Worm (Caenorhabditis elegans) whole organism, L2 larva: ENCODE data around the gene chil-10.

ENCODE experiments used
- C34F6.9 ChIP-seq: fragments of 150-350 bp; optimal IDR thresholded peaks from 2 replicates; lab custom pipeline; 2014; ENCODE audit warnings: missing biosample characterization, missing genetic modification characterization
- F13H6.1 ChIP-seq: sonication (generic microtip); optimal IDR thresholded peaks from 2 replicates; lab custom pipeline; 2016; ENCODE audit warnings: missing genetic modification characterization, missing compliant biosample characterization
- R02D3.7 ChIP-seq: fragments of 150-350 bp; optimal IDR thresholded peaks from 2 replicates; lab custom pipeline; 2014; ENCODE audit warnings: missing biosample characterization, missing genetic modification characterization
- Y55F3AM.14 ChIP-seq: fragments of 200-800 bp; sonication (Bioruptor generic); optimal IDR thresholded peaks from 2 replicates; lab custom pipeline; 2018; ENCODE audit warnings: mild to moderate bottlenecking, missing genetic modification characterization, missing compliant biosample characterization
- ZK546.5 ChIP-seq: sonication (generic microtip); optimal IDR thresholded peaks from 2 replicates; lab custom pipeline; 2017; ENCODE audit warnings: missing biosample characterization, missing genetic modification characterization
- alr-1 ChIP-seq: fragments of 150-350 bp; optimal IDR thresholded peaks from 2 replicates; lab custom pipeline; 2014; ENCODE audit warnings: missing biosample characterization, missing genetic modification characterization
- aly-2 ChIP-seq: fragments of 150-350 bp; optimal IDR thresholded peaks from 2 replicates; lab custom pipeline; 2014; ENCODE audit warnings: missing biosample characterization, missing genetic modification characterization
- ama-1 ChIP-seq: fragments of 150-350 bp; optimal IDR thresholded peaks from 2 replicates; lab custom pipeline; 2018; ENCODE audit warnings: inconsistent platforms
- blmp-1 ChIP-seq: sonication (generic microtip); optimal IDR thresholded peaks from 2 replicates; lab custom pipeline; 2017; ENCODE audit warnings: missing genetic modification characterization, mild to moderate bottlenecking, missing compliant biosample characterization, antibody characterized with exemption, moderate library complexity; ENCODE audit not compliant: insufficient read depth
- ceh-16 ChIP-seq: fragments of 150-350 bp; optimal IDR thresholded peaks from 2 replicates; lab custom pipeline; 2014; ENCODE audit warnings: missing biosample characterization, missing genetic modification characterization
- ceh-82 ChIP-seq: fragments of 150-350 bp; optimal IDR thresholded peaks from 2 replicates; lab custom pipeline; 2014; ENCODE audit warnings: missing biosample characterization, missing genetic modification characterization
- crh-2 ChIP-seq: sonication (generic microtip); optimal IDR thresholded peaks from 2 replicates; lab custom pipeline; 2017; ENCODE audit warnings: missing biosample characterization, missing genetic modification characterization
- dmd-4 ChIP-seq: sonication (generic microtip); optimal IDR thresholded peaks from 2 replicates; lab custom pipeline; 2017; ENCODE audit warnings: missing biosample characterization, missing genetic modification characterization
- egl-27 ChIP-seq: sonication (generic microtip); optimal IDR thresholded peaks from 3 replicates; lab custom pipeline; 2017; ENCODE audit warnings: missing biosample characterization, missing genetic modification reagents, missing genetic modification characterization
- elt-1 ChIP-seq: fragments of 150-350 bp; optimal IDR thresholded peaks from 2 replicates; lab custom pipeline; 2014; ENCODE audit warnings: missing biosample characterization, missing genetic modification characterization
- elt-3 ChIP-seq: sonication (generic microtip); optimal IDR thresholded peaks from 2 replicates; lab custom pipeline; 2017; ENCODE audit warnings: missing biosample characterization, missing genetic modification characterization
- fos-1 ChIP-seq: fragments of 150-350 bp; optimal IDR thresholded peaks from 2 replicates; lab custom pipeline; 2014; ENCODE audit warnings: missing biosample characterization, missing genetic modification characterization
- gmeb-1 ChIP-seq: fragments of 150-350 bp; optimal IDR thresholded peaks from 2 replicates; lab custom pipeline; 2014; ENCODE audit warnings: missing biosample characterization, missing genetic modification characterization
- lin-11 ChIP-seq: fragments of 150-350 bp; sonication (generic microtip); optimal IDR thresholded peaks from 2 replicates; lab custom pipeline; 2014; ENCODE audit warnings: missing biosample characterization, missing genetic modification characterization, inconsistent platforms, mixed read lengths
- lin-13 ChIP-seq: fragments of 150-350 bp; optimal IDR thresholded peaks from 2 replicates; lab custom pipeline; 2014; ENCODE audit warnings: missing biosample characterization, missing genetic modification reagents, missing genetic modification characterization
- lin-39 ChIP-seq: fragments of 150-350 bp; optimal IDR thresholded peaks from 2 replicates; lab custom pipeline; 2014; ENCODE audit warnings: missing biosample characterization, missing genetic modification reagents, missing genetic modification characterization
- lsy-2 ChIP-seq, 2 experiments: fragments of 150-350 bp in 1 of 2; sonication (generic microtip) in 1 of 2; optimal IDR thresholded peaks; 2 replicates each; lab custom pipeline; 2014 to 2017; ENCODE audit warnings: missing biosample characterization in 2 of 2, missing genetic modification characterization in 2 of 2
- mab-5 ChIP-seq: fragments of 150-350 bp; optimal IDR thresholded peaks from 2 replicates; lab custom pipeline; 2014; ENCODE audit warnings: missing biosample characterization, missing genetic modification characterization
- mbf-1 ChIP-seq: sonication (generic microtip); optimal IDR thresholded peaks from 2 replicates; lab custom pipeline; 2017; ENCODE audit warnings: missing biosample characterization, missing genetic modification characterization
- mdl-1 ChIP-seq, 2 experiments: fragments of 150-350 bp in 1 of 2; sonication (generic microtip) in 1 of 2; optimal IDR thresholded peaks; 2 replicates each; lab custom pipeline; 2017; ENCODE audit warnings: missing biosample characterization in 2 of 2, missing genetic modification characterization in 2 of 2
- nhr-10 ChIP-seq: sonication (generic microtip); optimal IDR thresholded peaks from 2 replicates; lab custom pipeline; 2017; ENCODE audit warnings: missing biosample characterization, missing genetic modification characterization
- nhr-11 ChIP-seq: fragments of 150-350 bp; optimal IDR thresholded peaks from 2 replicates; lab custom pipeline; 2014; ENCODE audit warnings: missing biosample characterization, missing genetic modification characterization
- nhr-12 ChIP-seq: fragments of 150-350 bp; optimal IDR thresholded peaks from 2 replicates; lab custom pipeline; 2014; ENCODE audit warnings: missing biosample characterization, missing genetic modification characterization
- nhr-129 ChIP-seq: fragments of 150-350 bp; optimal IDR thresholded peaks from 2 replicates; lab custom pipeline; 2014; ENCODE audit warnings: missing biosample characterization, missing genetic modification characterization
- nhr-21 ChIP-seq: fragments of 150-350 bp; optimal IDR thresholded peaks from 2 replicates; lab custom pipeline; 2014; ENCODE audit warnings: missing biosample characterization, missing genetic modification characterization
- nhr-23 ChIP-seq: fragments of 150-350 bp; optimal IDR thresholded peaks from 2 replicates; lab custom pipeline; 2014; ENCODE audit warnings: missing biosample characterization, missing genetic modification reagents, missing genetic modification characterization
- nhr-237 ChIP-seq: fragments of 150-350 bp; optimal IDR thresholded peaks from 2 replicates; lab custom pipeline; 2014; ENCODE audit warnings: missing biosample characterization, missing genetic modification characterization
- nhr-25 ChIP-seq: fragments of 150-350 bp; sonication (generic microtip); optimal IDR thresholded peaks from 3 replicates; lab custom pipeline; 2014; ENCODE audit warnings: missing biosample characterization, missing genetic modification characterization
- nhr-6 ChIP-seq: fragments of 150-350 bp; optimal IDR thresholded peaks from 2 replicates; lab custom pipeline; 2014; ENCODE audit warnings: missing biosample characterization, missing genetic modification characterization
- nhr-77 ChIP-seq: fragments of 150-350 bp; optimal IDR thresholded peaks from 2 replicates; lab custom pipeline; 2014; ENCODE audit warnings: missing biosample characterization, missing genetic modification characterization
- peb-1 ChIP-seq: fragments of 150-350 bp; optimal IDR thresholded peaks from 2 replicates; lab custom pipeline; 2014; ENCODE audit warnings: missing biosample characterization, missing genetic modification characterization
- sem-4 ChIP-seq: fragments of 150-350 bp; optimal IDR thresholded peaks from 2 replicates; lab custom pipeline; 2014; ENCODE audit warnings: missing biosample characterization, missing genetic modification reagents, missing genetic modification characterization
- skn-1 ChIP-seq: sonication (generic microtip); optimal IDR thresholded peaks from 2 replicates; lab custom pipeline; 2017; ENCODE audit warnings: missing biosample characterization, missing genetic modification characterization
- sma-3 ChIP-seq: sonication (generic microtip); optimal IDR thresholded peaks from 2 replicates; lab custom pipeline; 2016; ENCODE audit warnings: missing genetic modification reagents, missing genetic modification characterization, missing compliant biosample characterization
- sma-9 ChIP-seq, 2 experiments: fragments of 150-350 bp in 1 of 2; sonication (generic microtip) in 1 of 2; optimal IDR thresholded peaks; 2 replicates each; lab custom pipeline; 2014 to 2016; ENCODE audit warnings: missing genetic modification characterization in 2 of 2, mild to moderate bottlenecking in 1 of 2, missing biosample characterization in 1 of 2, missing compliant biosample characterization in 1 of 2, missing genetic modification reagents in 1 of 2, moderate library complexity in 1 of 2
- snpc-4 ChIP-seq: fragments of 150-350 bp; optimal IDR thresholded peaks from 2 replicates; lab custom pipeline; 2014; ENCODE audit warnings: missing biosample characterization, missing genetic modification characterization
- unc-39 ChIP-seq: fragments of 150-350 bp; optimal IDR thresholded peaks from 2 replicates; lab custom pipeline; 2014; ENCODE audit warnings: missing biosample characterization, missing genetic modification characterization
- unc-55 ChIP-seq: fragments of 150-350 bp; sonication (generic microtip); optimal IDR thresholded peaks from 3 replicates; lab custom pipeline; 2014; ENCODE audit warnings: missing biosample characterization, missing genetic modification reagents, missing genetic modification characterization
- unc-62 ChIP-seq: fragments of 150-350 bp; optimal IDR thresholded peaks from 2 replicates; lab custom pipeline; 2014; ENCODE audit warnings: missing biosample characterization, missing genetic modification reagents, missing genetic modification characterization
- zag-1 ChIP-seq: fragments of 150-350 bp; optimal IDR thresholded peaks from 2 replicates; lab custom pipeline; 2014; ENCODE audit warnings: missing biosample characterization, missing genetic modification characterization
- ztf-1 ChIP-seq: fragments of 200-800 bp; sonication (Bioruptor generic); conservative IDR thresholded peaks from 2 replicates; pipeline ENCODE4 v1.3.6; 2022; ENCODE audit warnings: missing genetic modification characterization, missing compliant biosample characterization
- ztf-11 ChIP-seq: sonication (generic microtip); optimal IDR thresholded peaks from 2 replicates; lab custom pipeline; 2017; ENCODE audit warnings: missing biosample characterization, missing genetic modification characterization
- ztf-4 ChIP-seq: fragments of 150-350 bp; optimal IDR thresholded peaks from 2 replicates; lab custom pipeline; 2014; ENCODE audit warnings: missing biosample characterization, missing genetic modification characterization

Gene chil-10

DNA sequence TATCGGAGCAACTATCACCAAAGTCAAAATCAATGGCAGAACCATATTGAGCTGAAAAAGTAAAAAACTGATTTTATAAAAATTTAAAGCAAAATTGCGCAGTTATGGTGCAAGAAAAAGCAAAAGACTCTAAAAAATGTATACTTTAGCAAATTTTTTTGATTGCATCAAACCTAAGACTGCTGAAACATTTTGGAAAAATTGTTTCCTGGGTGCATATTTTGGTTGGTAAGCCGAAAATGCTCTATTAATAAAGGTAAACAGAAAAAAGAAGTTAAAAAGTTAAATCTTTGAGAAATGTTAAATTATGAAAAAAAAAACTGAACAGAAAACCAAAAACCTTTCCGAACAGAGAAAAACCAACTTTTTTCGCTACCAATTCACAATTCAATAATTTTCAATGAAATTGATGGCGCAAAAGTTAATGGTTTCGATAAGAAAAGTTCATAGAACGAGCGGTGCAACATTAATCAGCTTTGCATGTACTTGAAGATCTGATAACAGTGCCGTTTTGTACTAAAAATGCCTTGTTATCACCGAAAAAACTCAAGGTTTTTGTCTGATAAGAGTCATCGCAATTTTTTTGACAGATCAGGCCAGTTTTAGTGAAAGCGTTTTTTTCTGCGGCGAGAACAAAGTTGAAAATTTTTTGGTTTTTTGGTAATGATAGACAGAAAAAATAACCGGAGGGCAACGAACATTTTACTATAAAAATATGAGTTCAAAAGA lies 20.4 kb downstream of the chil-10 start, which contains the start of gene abhd-3.2:
Gene abhd-3.2, minus strand, starts transcription at position 51 of the 729 bp plus-strand sequence.
- TF ChIP-seq ceh-82 (tag; lab: Kevin White, UChicago) (no peak), unc-62 (GFP tag; lab: Kevin White, UChicago) (no peak), nhr-12 (tag; lab: Kevin White, UChicago) (no peak), nhr-23 (tag; lab: Kevin White, UChicago) (no peak), ceh-16 (tag; lab: Kevin White, UChicago) (no peak), F13H6.1 (tag; lab: Kevin White, UChicago) (peak; percentile 3), ztf-1 (GFP tag; lab: Robert Waterston, UW) (no peak), elt-3 (tag; lab: Kevin White, UChicago) (no peak), egl-27 (peak; percentile 67), lin-39 (no peak), ZK546.5 (tag; lab: Kevin White, UChicago) (no peak), lsy-2 (tag; optimal IDR thresholded peaks at IDR 0.05; lab: Kevin White, UChicago) (no peak), snpc-4 (tag; lab: Kevin White, UChicago) (no peak), skn-1 (no peak), crh-2 (tag; lab: Kevin White, UChicago) (peak; percentile 75), ama-1 (no peak), peb-1 (tag; lab: Kevin White, UChicago) (no peak), nhr-129 (tag; lab: Kevin White, UChicago) (peak; percentile 15), alr-1 (tag; lab: Kevin White, UChicago) (no peak), ztf-11 (tag; lab: Kevin White, UChicago) (no peak), nhr-237 (tag; lab: Kevin White, UChicago) (no peak), unc-39 (tag; lab: Kevin White, UChicago) (no peak), C34F6.9 (tag; lab: Kevin White, UChicago) (no peak), nhr-6 (no peak), nhr-21 (tag; lab: Kevin White, UChicago) (peak; percentile 17), nhr-11 (tag; lab: Kevin White, UChicago) (no peak), lin-11 (no peak), blmp-1 (tag; lab: Kevin White, UChicago) (peak; percentile 56), sem-4 (tag; lab: Kevin White, UChicago) (no peak), zag-1 (tag; lab: Kevin White, UChicago) (no peak), aly-2 (tag; lab: Kevin White, UChicago) (no peak), fos-1 (tag; lab: Kevin White, UChicago) (peak; percentile 99), sma-3 (GFP tag; lab: Kevin White, UChicago) (peak; percentile 51), mab-5 (tag; lab: Kevin White, UChicago) (no peak), sma-9 (GFP tag; optimal IDR thresholded peaks at IDR 0.05; lab: Kevin White, UChicago) (peak; percentile 90), sma-9 (tag; optimal IDR thresholded peaks at IDR 0.05; lab: Kevin White, UChicago) (no peak), dmd-4 (tag; lab: Kevin White, UChicago) (no peak), nhr-77 (tag; lab: Kevin White, UChicago) (no peak), elt-1 (no peak), lin-13 (GFP tag; lab: Kevin White, UChicago) (no peak), ztf-4 (tag; lab: Kevin White, UChicago) (no peak), R02D3.7 (tag; lab: Kevin White, UChicago) (no peak), nhr-10 (tag; lab: Kevin White, UChicago) (no peak), gmeb-1 (tag; lab: Kevin White, UChicago) (peak; percentile 65), unc-55 (GFP tag; lab: Kevin White, UChicago) (no peak), mbf-1 (tag; lab: Kevin White, UChicago) (no peak), mdl-1 (tag; optimal IDR thresholded peaks at IDR 0.05; lab: Kevin White, UChicago) (peak in 1 of 2 experiments; percentile 11), nhr-25 (tag; lab: Kevin White, UChicago) (no peak), Y55F3AM.14 (GFP tag; lab: Kevin White, UChicago) (no peak)
